Worm (Caenorhabditis elegans) whole organism, L2 larva: ENCODE data around the gene clc-13.

Source experiments
- aly-2 ChIP-seq: fragments of 150-350 bp; optimal IDR thresholded peaks from 2 replicates; lab custom pipeline; 2014; ENCODE audit warnings: missing biosample characterization, missing genetic modification characterization
- elt-1 ChIP-seq: fragments of 150-350 bp; optimal IDR thresholded peaks from 2 replicates; lab custom pipeline; 2014; ENCODE audit warnings: missing biosample characterization, missing genetic modification characterization
- nhr-11 ChIP-seq: fragments of 150-350 bp; optimal IDR thresholded peaks from 2 replicates; lab custom pipeline; 2014; ENCODE audit warnings: missing biosample characterization, missing genetic modification characterization
- nhr-25 ChIP-seq: fragments of 150-350 bp; sonication (generic microtip); optimal IDR thresholded peaks from 3 replicates; lab custom pipeline; 2014; ENCODE audit warnings: missing biosample characterization, missing genetic modification characterization
- unc-62 ChIP-seq: fragments of 150-350 bp; optimal IDR thresholded peaks from 2 replicates; lab custom pipeline; 2014; ENCODE audit warnings: missing biosample characterization, missing genetic modification reagents, missing genetic modification characterization
- ztf-11 ChIP-seq: sonication (generic microtip); optimal IDR thresholded peaks from 2 replicates; lab custom pipeline; 2017; ENCODE audit warnings: missing biosample characterization, missing genetic modification characterization

DNA sequence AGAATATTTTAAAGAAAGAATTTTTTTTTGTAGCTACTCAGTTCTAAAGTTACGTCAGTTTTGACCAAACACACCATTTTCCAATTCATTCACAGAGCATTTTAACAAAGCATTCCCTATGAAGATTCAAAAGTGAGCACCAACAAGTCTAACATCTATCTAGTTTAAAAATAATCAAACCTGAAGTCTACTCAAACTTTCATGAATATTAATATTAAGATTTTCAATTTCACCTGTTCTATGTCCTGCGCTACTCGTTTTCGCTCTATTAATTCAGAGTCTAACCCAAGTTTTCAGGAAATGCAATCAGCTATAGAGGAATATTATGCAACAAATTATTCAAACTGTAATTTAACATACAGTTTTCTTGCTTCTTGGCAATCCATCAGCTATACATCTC lies 42.1 kb upstream of the clc-13 start, which contains the start of gene srh-119:
- no peak for TF ChIP-seq aly-2
- no peak for TF ChIP-seq elt-1 (tag; lab: Kevin White, UChicago)
- TF ChIP-seq unc-62 (GFP tag; lab: Kevin White, UChicago): no peak
- no peak for TF ChIP-seq nhr-11 (tag; lab: Kevin White, UChicago)
- TF ChIP-seq nhr-25 (tag; lab: Kevin White, UChicago): no peak
- no peak for TF ChIP-seq ztf-11
